Worm (Caenorhabditis elegans): ENCODE measurements around the gene F49H12.2.

F49H12.2 gene

DNA sequence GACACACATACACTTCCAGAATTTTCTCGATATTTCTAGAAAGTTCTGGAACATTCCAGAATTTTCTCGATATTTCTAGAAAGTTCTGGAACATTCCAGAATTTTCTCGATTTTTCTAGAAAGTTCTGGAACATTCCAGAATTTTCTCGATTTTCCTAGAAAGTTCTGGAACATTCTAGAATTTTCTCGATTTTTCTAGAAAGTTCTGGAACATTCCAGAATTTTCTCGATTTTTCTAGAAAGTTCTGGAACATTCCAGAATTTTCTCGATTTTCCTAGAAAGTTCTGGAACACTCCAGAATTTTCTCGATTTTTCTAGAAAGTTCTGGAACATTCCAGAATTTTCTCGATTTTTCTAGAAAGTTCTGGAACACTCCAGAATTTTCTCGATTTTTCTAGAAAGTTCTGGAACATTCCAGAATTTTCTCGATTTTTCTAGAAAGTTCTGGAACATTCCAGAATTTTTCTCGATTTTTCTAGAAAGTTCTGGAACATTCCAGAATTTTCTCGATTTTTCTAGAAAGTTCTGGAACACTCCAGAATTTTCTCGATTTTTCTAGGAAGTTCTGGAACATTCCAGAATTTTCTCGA is 27.2 kb upstream of the F49H12.2 start (continued):
- TF ChIP-seq B0019.2 (GFP tag; conservative IDR thresholded peaks at IDR 0.05) = peak; percentile 93
- TF ChIP-seq madf-3 (GFP tag; IDR thresholded peaks at IDR 0.05) = peak; percentile 95
- peak; percentile 97 for TF ChIP-seq Y53F4B.3 (GFP tag; IDR thresholded peaks at IDR 0.05)
- TF ChIP-seq mcd-1 (GFP tag; IDR thresholded peaks at IDR 0.05) = peak; percentile 61; the same call in 1 of the 2 replicates
- peak; percentile 72 for TF ChIP-seq attf-3 (GFP tag; conservative IDR thresholded peaks at IDR 0.05)
- peak; percentile 96 for TF ChIP-seq egrh-3 (GFP tag; IDR thresholded peaks at IDR 0.05)
- TF ChIP-seq madf-8 (GFP tag; conservative IDR thresholded peaks at IDR 0.05) = 0 out of 2 replicates have a peak, but pooled peaks have one; percentile 8
- peak; percentile 96 for TF ChIP-seq pbrm-1 (GFP tag; IDR thresholded peaks at IDR 0.05)
- peak; percentile 96 for TF ChIP-seq egl-18 (GFP tag; IDR thresholded peaks at IDR 0.05)
- peak; percentile 2; the same call in 1 of the 2 replicates for TF ChIP-seq hmg-20 (GFP tag; IDR thresholded peaks at IDR 0.05)
- peak; percentile 88 for TF ChIP-seq nfya-2 (GFP tag; IDR thresholded peaks at IDR 0.05)
- TF ChIP-seq ceh-58 (GFP tag; IDR thresholded peaks at IDR 0.05) = peak; percentile 98; the same call in 1 of the 2 replicates
- TF ChIP-seq ceh-100 (GFP tag; IDR thresholded peaks at IDR 0.05) = peak; percentile 87
- TF ChIP-seq F33H1.4 (GFP tag; IDR thresholded peaks at IDR 0.05) = peak; percentile 62
- TF ChIP-seq hsf-1 (GFP tag; IDR thresholded peaks at IDR 0.05) = peak; percentile 100
- peak; percentile 98; the same call in 1 of the 2 replicates for TF ChIP-seq ztf-25 (GFP tag; IDR thresholded peaks at IDR 0.05)
- peak; percentile 94; the same call in 1 of the 2 replicates for TF ChIP-seq Y79H2A.3 (GFP tag; conservative IDR thresholded peaks at IDR 0.05)
- peak; percentile 87; the same call in 1 of the 2 replicates for TF ChIP-seq nhr-120 (GFP tag; IDR thresholded peaks at IDR 0.05)
- peak; percentile 96 for TF ChIP-seq ceh-40 (GFP tag; IDR thresholded peaks at IDR 0.05)
- TF ChIP-seq Y67H2A.10 (GFP tag; conservative IDR thresholded peaks at IDR 0.05) = peak; percentile 89
- 0 out of 2 replicates have a peak, but pooled peaks have one; percentile 57 for TF ChIP-seq bed-2 (GFP tag; IDR thresholded peaks at IDR 0.05)
- peak; percentile 92 for TF ChIP-seq attf-6 (GFP tag; IDR thresholded peaks at IDR 0.05)
- TF ChIP-seq ztf-6 (GFP tag; IDR thresholded peaks at IDR 0.05) = peak; percentile 92

ce11 chrX:2058498-2059349 is 26.4 kb upstream of the F49H12.2 start:
- TF ChIP-seq mel-28 (tag; optimal IDR thresholded peaks at IDR 0.05; ENCODE audit: borderline replicate concordance) (peak; percentile 5), hsf-1 (GFP tag; IDR thresholded peaks at IDR 0.05) (peak; percentile 97), cebp-2 (GFP tag; IDR thresholded peaks at IDR 0.05) (0 out of 2 replicates have a peak, but pooled peaks have one; percentile 46), ceh-40 (GFP tag; IDR thresholded peaks at IDR 0.05) (0 out of 2 replicates have a peak, but pooled peaks have one; percentile 2), dox-1 (GFP tag; IDR thresholded peaks at IDR 0.05) (peak; percentile 79), nfyb-1 (GFP tag; IDR thresholded peaks at IDR 0.05) (peak; percentile 48; the same call in 1 of the 2 replicates), bed-1 (GFP tag; IDR thresholded peaks at IDR 0.05) (peak; percentile 38; the same call in 1 of the 2 replicates), egrh-3 (GFP tag; IDR thresholded peaks at IDR 0.05) (peak; percentile 52; the same call in 1 of the 2 replicates), lin-26 (GFP tag; IDR thresholded peaks at IDR 0.05) (peak; percentile 51; the same call in 1 of the 2 replicates), F37B4.10 (GFP tag; IDR thresholded peaks at IDR 0.05) (0 out of 2 replicates have a peak, but pooled peaks have one; percentile 32), nhr-120 (GFP tag; IDR thresholded peaks at IDR 0.05) (peak; percentile 93; the same call in 1 of the 2 replicates), madf-3 (GFP tag; IDR thresholded peaks at IDR 0.05) (peak; percentile 53; the same call in 1 of the 2 replicates), ceh-100 (GFP tag; IDR thresholded peaks at IDR 0.05) (peak; percentile 52), Y53G8AR.9 (GFP tag; conservative IDR thresholded peaks at IDR 0.05) (0 out of 2 replicates have a peak, but pooled peaks have one; percentile 42), bed-2 (GFP tag; IDR thresholded peaks at IDR 0.05) (peak; percentile 52; the same call in 1 of the 2 replicates), F33H1.4 (GFP tag; IDR thresholded peaks at IDR 0.05) (peak; percentile 47), K11D2.4 (GFP tag; IDR thresholded peaks at IDR 0.05) (peak; percentile 20; the same call in 1 of the 2 replicates), Y56A3A.18 (GFP tag; IDR thresholded peaks at IDR 0.05) (peak; percentile 76; the same call in 1 of the 2 replicates), ekl-4 (GFP tag; IDR thresholded peaks at IDR 0.05) (peak; percentile 57; the same call in 1 of the 2 replicates)

All from whole organism, young adult.